Worm (Caenorhabditis elegans) whole organism, late embryonic: ENCODE measurements around the gene M05D6.9.

ENCODE experiments used
- C08G9.2 ChIP-seq: sonication (generic microtip); optimal IDR thresholded peaks from 2 replicates; lab custom pipeline; 2016; ENCODE audit warnings: mild to moderate bottlenecking, missing genetic modification characterization, moderate library complexity, missing compliant biosample characterization
- K09A11.1 ChIP-seq: sonication (generic microtip); optimal IDR thresholded peaks from 2 replicates; lab custom pipeline; 2017; ENCODE audit warnings: antibody characterized with exemption, mild to moderate bottlenecking, missing genetic modification characterization, missing compliant biosample characterization; ENCODE audit not compliant: insufficient read depth
- T23F11.4 ChIP-seq: fragments of 200-800 bp; sonication (Bioruptor generic); optimal IDR thresholded peaks from 2 replicates; lab custom pipeline; 2018; ENCODE audit warnings: mild to moderate bottlenecking, missing genetic modification characterization, missing compliant biosample characterization
- ama-1 ChIP-seq: fragments of 150-350 bp; optimal IDR thresholded peaks from 2 replicates; lab custom pipeline; 2014
- ceh-22 ChIP-seq: sonication (generic microtip); optimal IDR thresholded peaks from 2 replicates; lab custom pipeline; 2017; ENCODE audit warnings: missing biosample characterization, missing genetic modification characterization
- ceh-31 ChIP-seq: sonication (generic microtip); optimal IDR thresholded peaks from 2 replicates; lab custom pipeline; 2016; ENCODE audit warnings: missing genetic modification characterization, missing compliant biosample characterization
- ceh-34 ChIP-seq: sonication (generic microtip); optimal IDR thresholded peaks from 2 replicates; lab custom pipeline; 2016; ENCODE audit warnings: mild to moderate bottlenecking, missing genetic modification characterization, missing compliant biosample characterization
- ceh-6 ChIP-seq: fragments of 200-800 bp; sonication (Bioruptor generic); optimal IDR thresholded peaks from 2 replicates; lab custom pipeline; 2018; ENCODE audit warnings: mild to moderate bottlenecking, missing genetic modification characterization, missing compliant biosample characterization
- fax-1 ChIP-seq: sonication (generic microtip); optimal IDR thresholded peaks from 2 replicates; lab custom pipeline; 2016; ENCODE audit warnings: missing genotype, missing genetic modification characterization, missing compliant biosample characterization
- fkh-10 ChIP-seq: fragments of 150-350 bp; optimal IDR thresholded peaks from 2 replicates; lab custom pipeline; 2014; ENCODE audit warnings: missing biosample characterization, missing genetic modification reagents, missing genetic modification characterization
- fkh-6 ChIP-seq: sonication (generic microtip); optimal IDR thresholded peaks from 2 replicates; lab custom pipeline; 2016; ENCODE audit warnings: missing genetic modification characterization, missing compliant biosample characterization
- gmeb-2 ChIP-seq: sonication (generic microtip); optimal IDR thresholded peaks from 2 replicates; lab custom pipeline; 2016; ENCODE audit warnings: missing genetic modification characterization, inconsistent platforms, missing compliant biosample characterization
- mec-3 ChIP-seq: sonication (generic microtip); optimal IDR thresholded peaks from 2 replicates; lab custom pipeline; 2016; ENCODE audit warnings: borderline replicate concordance, missing genetic modification characterization, missing compliant biosample characterization
- nfya-1 ChIP-seq: sonication (generic microtip); optimal IDR thresholded peaks from 2 replicates; lab custom pipeline; 2017; ENCODE audit warnings: missing genetic modification characterization, mild to moderate bottlenecking, missing compliant biosample characterization, antibody characterized with exemption, moderate library complexity
- nhr-11 ChIP-seq: fragments of 150-350 bp; optimal IDR thresholded peaks from 2 replicates; lab custom pipeline; 2014; ENCODE audit warnings: missing biosample characterization, missing genetic modification characterization
- nhr-232 ChIP-seq: sonication (generic microtip); optimal IDR thresholded peaks from 2 replicates; lab custom pipeline; 2016; ENCODE audit warnings: missing genetic modification characterization, missing compliant biosample characterization
- pag-3 ChIP-seq: sonication (generic microtip); optimal IDR thresholded peaks from 2 replicates; lab custom pipeline; 2016; ENCODE audit warnings: missing compliant biosample characterization, missing genetic modification characterization, borderline replicate concordance
- pha-2 ChIP-seq: sonication (generic microtip); optimal IDR thresholded peaks from 2 replicates; lab custom pipeline; 2017; ENCODE audit warnings: mild to moderate bottlenecking, missing genetic modification characterization, missing compliant biosample characterization
- pha-4 ChIP-seq: fragments of 150-350 bp; optimal IDR thresholded peaks from 2 replicates; lab custom pipeline; 2018; ENCODE audit warnings: missing biosample characterization, missing genetic modification reagents, missing genetic modification characterization
- ref-2 ChIP-seq: sonication (generic microtip); optimal IDR thresholded peaks from 2 replicates; lab custom pipeline; 2016; ENCODE audit warnings: missing genetic modification characterization, missing compliant biosample characterization
- rnt-1 ChIP-seq: sonication (generic microtip); optimal IDR thresholded peaks from 2 replicates; lab custom pipeline; 2016; ENCODE audit warnings: missing genetic modification characterization, missing compliant biosample characterization
- sox-4 ChIP-seq: sonication (generic microtip); optimal IDR thresholded peaks from 2 replicates; lab custom pipeline; 2017; ENCODE audit warnings: mild to moderate bottlenecking, missing genetic modification characterization, inconsistent platforms, missing compliant biosample characterization
- tbx-2 ChIP-seq: sonication (generic microtip); optimal IDR thresholded peaks from 2 replicates; lab custom pipeline; 2016; ENCODE audit warnings: missing genetic modification characterization, missing compliant biosample characterization
- ttx-3 ChIP-seq: sonication (generic microtip); optimal IDR thresholded peaks from 2 replicates; lab custom pipeline; 2016; ENCODE audit warnings: missing genetic modification reagents, missing genetic modification characterization, missing compliant biosample characterization
- unc-3 ChIP-seq, 2 experiments: fragments of 200-800 bp in 1 of 2; sonication (Bioruptor generic) in 1 of 2; sonication (generic microtip) in 1 of 2; conservative IDR thresholded peaks in 1 of 2; optimal IDR thresholded peaks in 1 of 2; 2 replicates each; pipeline versions ENCODE4 v1.3.6 to Lab custom; 2016 to 2022; ENCODE audit warnings: missing compliant biosample characterization in 2 of 2, missing genetic modification characterization in 2 of 2, missing genetic modification reagents in 1 of 2
- unc-42 ChIP-seq: sonication (generic microtip); optimal IDR thresholded peaks from 2 replicates; lab custom pipeline; 2016; ENCODE audit warnings: missing genotype, missing genetic modification characterization, missing compliant biosample characterization

Gene M05D6.9

ce11 chrII:8529176-8529698, 35.2 kb downstream of the M05D6.9 start:
- TF ChIP-seq ref-2: peak; percentile 13
- peak; percentile 2 for TF ChIP-seq rnt-1 (tag; lab: Kevin White, UChicago)
- no peak for TF ChIP-seq ttx-3 (tag; lab: Kevin White, UChicago)

DNA sequence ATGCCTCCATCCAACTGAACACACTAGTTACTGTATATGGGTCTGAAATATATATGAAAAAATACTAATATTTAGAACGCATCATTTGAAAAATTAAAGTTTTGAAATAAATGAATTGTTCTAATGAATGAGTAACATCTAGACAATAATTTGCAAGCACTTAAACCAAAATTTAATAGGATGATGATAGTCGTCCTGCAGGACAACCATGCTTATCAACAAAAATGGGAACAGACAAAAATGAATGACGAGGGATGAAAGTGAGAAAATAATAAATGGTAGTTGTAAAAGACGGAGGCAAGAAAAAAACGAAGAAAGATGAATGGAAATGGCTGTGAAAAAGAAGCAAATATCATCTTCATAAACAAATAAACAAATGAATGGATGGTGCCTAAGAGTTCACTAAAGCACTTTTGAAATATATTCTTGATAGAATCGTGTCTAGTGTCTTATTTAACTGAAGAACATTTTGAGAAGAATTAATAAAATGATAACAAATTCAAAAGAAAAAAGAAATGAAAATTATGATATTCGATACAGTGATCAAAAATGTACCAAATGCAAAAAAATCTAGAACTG, 37.2 kb downstream of the M05D6.9 start, which contains the start of gene gldi-7:
Gene gldi-7, minus strand, starts transcription at position 42 of the 579 bp plus-strand sequence.
- TF ChIP-seq fkh-10 (GFP tag; lab: Kevin White, UChicago) (no peak), unc-42 (tag; lab: Kevin White, UChicago) (no peak), fkh-6 (tag; lab: Kevin White, UChicago) (no peak), T23F11.4 (no peak), mec-3 (tag; lab: Kevin White, UChicago) (no peak), nhr-11 (no peak), fax-1 (tag; lab: Kevin White, UChicago) (no peak), K09A11.1 (tag; lab: Kevin White, UChicago) (no peak), pag-3 (tag; lab: Kevin White, UChicago) (no peak), ttx-3 (tag; lab: Kevin White, UChicago) (no peak), ceh-6 (GFP tag; lab: Kevin White, UChicago) (no peak), ref-2 (no peak), C08G9.2 (tag; lab: Kevin White, UChicago) (no peak), nhr-232 (no peak)

ce11 chrII:8532015-8532414, 37.9 kb downstream of the M05D6.9 start:
- TF ChIP-seq ceh-34 (peak; percentile 65), pha-2 (tag; lab: Kevin White, UChicago) (peak; percentile 16), gmeb-2 (tag; lab: Kevin White, UChicago) (no peak), nfya-1 (tag; lab: Kevin White, UChicago) (peak; percentile 51), tbx-2 (tag; lab: Kevin White, UChicago) (peak; percentile 48), ceh-31 (tag; lab: Kevin White, UChicago) (peak; percentile 8)

- no peak for TF ChIP-seq pha-4 (tag; lab: Kevin White, UChicago)
Measured at ce11 chrII:8536060-8536459, 42.0 kb downstream of the M05D6.9 start, which contains the start of gene W01C9.2. Gene W01C9.2 (plus strand): TSS chrII:8536360.

ce11 chrII:8540412-8540811, 46.3 kb downstream of the M05D6.9 start, which contains the start of gene pqn-73:
Gene pqn-73 (plus strand): TSS chrII:8540712.
- TF ChIP-seq ceh-22 (tag; lab: Kevin White, UChicago) (no peak), unc-3 (GFP tag; conservative IDR thresholded peaks at IDR 0.05; lab: Robert Waterston, UW) (no peak), unc-3 (tag; optimal IDR thresholded peaks at IDR 0.05; lab: Kevin White, UChicago) (no peak), sox-4 (tag; lab: Kevin White, UChicago) (no peak), ama-1 (no peak)
